Worm (Caenorhabditis elegans): Measurements from ENCODE around the gene R07E5.7.

DNA sequence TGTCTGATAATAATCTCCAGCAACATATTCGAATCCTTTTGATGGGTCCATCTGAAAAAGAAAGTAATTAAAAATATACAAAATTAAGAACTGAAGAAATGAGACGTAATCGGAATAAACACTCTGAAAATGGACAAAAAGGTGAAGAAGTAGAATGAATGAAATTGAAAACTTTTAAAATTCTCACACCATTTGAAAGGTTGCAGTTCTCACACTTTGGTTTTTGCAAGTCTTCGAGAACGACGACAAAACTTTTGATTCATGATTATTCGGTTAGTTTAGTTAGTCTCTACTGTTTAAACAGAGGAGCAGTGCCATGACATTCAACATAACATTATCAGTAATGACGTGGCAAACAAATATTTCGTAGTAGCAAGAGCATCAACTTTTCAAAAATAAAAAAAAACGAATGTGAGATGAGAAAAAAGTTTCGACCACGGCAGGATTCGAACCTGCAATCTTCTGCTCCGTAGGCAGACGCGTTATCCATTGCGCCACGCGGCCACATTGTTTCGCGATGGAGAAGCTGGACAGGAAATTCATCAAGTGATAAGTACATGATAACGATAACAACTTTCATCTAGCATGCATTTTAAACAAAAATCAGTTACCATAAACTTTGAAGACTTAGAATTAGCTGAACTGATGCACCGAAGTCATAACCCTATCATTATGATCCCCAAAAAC is 31.1 kb upstream of the R07E5.7 start, which contains the start of gene ceh-43:
- TF ChIP-seq R02D3.7 (tag; optimal IDR thresholded peaks at IDR 0.05) (no peak), hif-1 (tag; optimal IDR thresholded peaks at IDR 0.05) (no peak), nhr-41 (GFP tag; IDR thresholded peaks at IDR 0.05) (0 out of 2 replicates have a peak, but pooled peaks have one; percentile 15), madf-9 (GFP tag; conservative IDR thresholded peaks at IDR 0.05) (no peak), ama-1 (optimal IDR thresholded peaks at IDR 0.05) (no peak), unc-130 (GFP tag; optimal IDR thresholded peaks at IDR 0.05) (no peak), saeg-2 (GFP tag; IDR thresholded peaks at IDR 0.05) (no peak), F26F4.8 (GFP tag; conservative IDR thresholded peaks at IDR 0.05) (peak; percentile 59; the same call in 1 of the 2 replicates), ztf-11 (tag; optimal IDR thresholded peaks at IDR 0.05) (no peak), nhr-28 (tag; optimal IDR thresholded peaks at IDR 0.05) (no peak), ceh-82 (tag; optimal IDR thresholded peaks at IDR 0.05) (no peak)
